Fruit fly (Drosophila melanogaster) whole organism, embryonic: Measurements from ENCODE around the gene pck.
A peak's percentile ranks its signal among the peaks of the same experiment; 100 is the strongest.

Experiments used
- Adf1 ChIP-seq: fragments of 200-800 bp; sonication (Bioruptor generic); IDR thresholded peaks from 2 replicates; pipeline ENCODE4 v1.3.6; 2022; ENCODE audit warnings: missing biosample characterization, missing genetic modification characterization
- Aef1 ChIP-seq: fragments of 200-800 bp; sonication (Bioruptor generic); IDR thresholded peaks from 3 replicates; pipeline ENCODE4 v1.3.6; 2022; ENCODE audit warnings: missing biosample characterization, missing genetic modification characterization
- CG11398 ChIP-seq: fragments of 200-800 bp; sonication (Bioruptor generic); optimal IDR thresholded peaks from 2 replicates; lab custom pipeline; 2016; ENCODE audit warnings: missing biosample characterization, missing genetic modification characterization
- CG11723 ChIP-seq: fragments of 200-800 bp; sonication (Bioruptor generic); optimal IDR thresholded peaks from 2 replicates; lab custom pipeline; 2017; ENCODE audit warnings: missing biosample characterization, mild to moderate bottlenecking, missing genetic modification characterization
- CG12659 ChIP-seq: fragments of 200-800 bp; sonication (Bioruptor generic); optimal IDR thresholded peaks from 3 replicates; lab custom pipeline; 2017; ENCODE audit warnings: mild to moderate bottlenecking, missing biosample characterization, missing genetic modification reagents, missing genetic modification characterization
- CG13894 ChIP-seq: fragments of 200-800 bp; sonication (Bioruptor generic); optimal IDR thresholded peaks from 3 replicates; lab custom pipeline; 2018; ENCODE audit warnings: missing biosample characterization, mild to moderate bottlenecking, missing genetic modification characterization, moderate library complexity
- CG14860 ChIP-seq: fragments of 200-800 bp; sonication (Bioruptor generic); IDR thresholded peaks from 3 replicates; pipeline ENCODE4 v1.3.6; 2022; ENCODE audit warnings: missing biosample characterization, missing genetic modification characterization; ENCODE audit not compliant: partially characterized antibody
- CG15479 ChIP-seq: fragments of 200-800 bp; sonication (Bioruptor generic); optimal IDR thresholded peaks from 3 replicates; lab custom pipeline; 2019; ENCODE audit warnings: missing biosample characterization, mild to moderate bottlenecking, missing genetic modification characterization, moderate library complexity
- CG15601 ChIP-seq: fragments of 200-800 bp; sonication (Bioruptor generic); optimal IDR thresholded peaks from 3 replicates; lab custom pipeline; 2019; ENCODE audit warnings: missing biosample characterization, mild to moderate bottlenecking, missing genetic modification characterization, moderate library complexity
- CG1603 ChIP-seq: fragments of 200-800 bp; sonication (Bioruptor generic); optimal IDR thresholded peaks from 2 replicates; lab custom pipeline; 2019; ENCODE audit warnings: missing biosample characterization, mild to moderate bottlenecking, missing genetic modification characterization, moderate library complexity
- CG16813 ChIP-seq: fragments of 200-800 bp; sonication (Bioruptor generic); IDR thresholded peaks from 3 replicates; pipeline ENCODE4 v1.3.6; 2022; ENCODE audit warnings: missing biosample characterization, missing genetic modification characterization; ENCODE audit not compliant: partially characterized antibody
- CG18599 ChIP-seq: fragments of 200-800 bp; sonication (Bioruptor generic); optimal IDR thresholded peaks from 3 replicates; lab custom pipeline; 2017; ENCODE audit warnings: missing biosample characterization, missing genetic modification characterization, mild to moderate bottlenecking, moderate library complexity, missing genetic modification reagents
- CG2120 ChIP-seq: fragments of 200-800 bp; sonication (Bioruptor generic); optimal IDR thresholded peaks from 3 replicates; lab custom pipeline; 2016; ENCODE audit warnings: missing biosample characterization, missing genetic modification characterization
- CG2129 ChIP-seq: fragments of 200-800 bp; sonication (Bioruptor generic); IDR thresholded peaks from 2 replicates; pipeline ENCODE4 v1.3.6; 2022; ENCODE audit warnings: missing biosample characterization, missing genetic modification characterization; ENCODE audit not compliant: partially characterized antibody
- CG34224 ChIP-seq: fragments of 200-800 bp; sonication (Bioruptor generic); IDR thresholded peaks from 3 replicates; pipeline ENCODE4 v1.3.6; 2022; ENCODE audit warnings: missing biosample characterization, missing genetic modification characterization; ENCODE audit not compliant: partially characterized antibody
- CG34376 ChIP-seq: fragments of 200-800 bp; sonication (Bioruptor generic); optimal IDR thresholded peaks from 2 replicates; lab custom pipeline; 2018; ENCODE audit warnings: missing biosample characterization, mild to moderate bottlenecking, missing genetic modification characterization
- CG3847 ChIP-seq: fragments of 200-800 bp; sonication (Bioruptor generic); IDR thresholded peaks from 2 replicates; pipeline ENCODE4 v1.3.6; 2022; ENCODE audit warnings: missing biosample characterization, missing genetic modification characterization
- CG4820 ChIP-seq: fragments of 200-800 bp; sonication (Bioruptor generic); optimal IDR thresholded peaks from 3 replicates; lab custom pipeline; 2016; ENCODE audit warnings: missing biosample characterization, missing genetic modification characterization
- CG8765 ChIP-seq: fragments of 200-800 bp; sonication (Bioruptor generic); IDR thresholded peaks from 2 replicates; pipeline ENCODE4 v1.3.6; 2022; ENCODE audit warnings: missing biosample characterization, missing genetic modification characterization
- CG8944 ChIP-seq: fragments of 200-800 bp; sonication (Bioruptor generic); optimal IDR thresholded peaks from 3 replicates; lab custom pipeline; 2016; ENCODE audit warnings: missing biosample characterization, missing genetic modification characterization
- CG9932 ChIP-seq: fragments of 200-800 bp; sonication (Bioruptor generic); IDR thresholded peaks from 2 replicates; pipeline ENCODE4 v1.3.6; 2022; ENCODE audit warnings: missing biosample characterization, missing genetic modification characterization
- Dek ChIP-seq: fragments of 200-800 bp; sonication (Bioruptor generic); optimal IDR thresholded peaks from 3 replicates; lab custom pipeline; 2019; ENCODE audit warnings: missing biosample characterization, mild to moderate bottlenecking, missing genetic modification characterization, moderate library complexity
- Doc3 ChIP-seq: fragments of 200-800 bp; sonication (Bioruptor generic); IDR thresholded peaks from 3 replicates; pipeline ENCODE4 v1.3.6; 2022; ENCODE audit warnings: missing biosample characterization, missing genetic modification characterization; ENCODE audit not compliant: partially characterized antibody
- Dp ChIP-seq: fragments of 200-800 bp; sonication (Bioruptor generic); optimal IDR thresholded peaks from 2 replicates; lab custom pipeline; 2018; ENCODE audit warnings: missing biosample characterization, mild to moderate bottlenecking, missing genetic modification characterization, moderate library complexity
- E2f2 ChIP-seq: fragments of 200-800 bp; sonication (Bioruptor generic); IDR thresholded peaks from 2 replicates; pipeline ENCODE4 v1.3.6; 2022; ENCODE audit warnings: missing biosample characterization, missing genetic modification characterization
- Elba2 ChIP-seq: fragments of 200-800 bp; sonication (Bioruptor generic); optimal IDR thresholded peaks from 3 replicates; lab custom pipeline; 2016; ENCODE audit warnings: missing biosample characterization, missing genetic modification characterization
- MESR4 ChIP-seq: fragments of 200-800 bp; sonication (Bioruptor generic); optimal IDR thresholded peaks from 2 replicates; lab custom pipeline; 2018; ENCODE audit warnings: missing biosample characterization, mild to moderate bottlenecking, missing genetic modification characterization, moderate library complexity
- Myb ChIP-seq: fragments of 200-800 bp; sonication (Bioruptor generic); optimal IDR thresholded peaks from 2 replicates; lab custom pipeline; 2016; ENCODE audit warnings: missing biosample characterization, missing genetic modification characterization
- Sry-δ ChIP-seq: fragments of 200-800 bp; sonication (Bioruptor generic); optimal IDR thresholded peaks from 2 replicates; lab custom pipeline; 2016; ENCODE audit warnings: missing biosample characterization, missing genetic modification characterization
- abd-A ChIP-seq: fragments of 200-800 bp; sonication (Bioruptor generic); optimal IDR thresholded peaks from 3 replicates; lab custom pipeline; 2019; ENCODE audit warnings: missing biosample characterization, mild to moderate bottlenecking, missing genetic modification characterization, moderate library complexity
- bsh ChIP-seq, 2 experiments: fragments of 200-800 bp; sonication (Bioruptor generic); optimal IDR thresholded peaks; 2 replicates each; lab custom pipeline; 2017 to 2018; ENCODE audit warnings: mild to moderate bottlenecking in 2 of 2, missing biosample characterization in 2 of 2, missing genetic modification characterization in 2 of 2, moderate library complexity in 1 of 2
- caup ChIP-seq: fragments of 200-800 bp; sonication (Bioruptor generic); optimal IDR thresholded peaks from 3 replicates; lab custom pipeline; 2017; ENCODE audit warnings: missing biosample characterization, mild to moderate bottlenecking, missing genetic modification characterization, moderate library complexity; ENCODE audit not compliant: severe bottlenecking
- cg ChIP-seq: fragments of 200-800 bp; sonication (Bioruptor generic); optimal IDR thresholded peaks from 3 replicates; lab custom pipeline; 2019; ENCODE audit warnings: missing biosample characterization, mild to moderate bottlenecking, missing genetic modification characterization, moderate library complexity
- chinmo ChIP-seq: fragments of 200-800 bp; sonication (Bioruptor generic); IDR thresholded peaks from 4 replicates; pipeline ENCODE4 v1.3.6; 2022; ENCODE audit warnings: missing biosample characterization, missing genetic modification characterization; ENCODE audit not compliant: partially characterized antibody
- chm ChIP-seq: fragments of 200-800 bp; sonication (Bioruptor generic); IDR thresholded peaks from 2 replicates; pipeline ENCODE4 v1.3.6; 2022; ENCODE audit warnings: missing biosample characterization, missing genetic modification characterization
- crol ChIP-seq: fragments of 200-800 bp; sonication (Bioruptor generic); IDR thresholded peaks from 2 replicates; pipeline ENCODE4 v1.3.6; 2022; ENCODE audit warnings: missing biosample characterization, missing genetic modification characterization
- dmrt99B ChIP-seq: fragments of 200-800 bp; sonication (Bioruptor generic); optimal IDR thresholded peaks from 2 replicates; lab custom pipeline; 2018; ENCODE audit warnings: missing biosample characterization, mild to moderate bottlenecking, missing genetic modification characterization, moderate library complexity
- gcm ChIP-seq: fragments of 200-800 bp; sonication (Bioruptor generic); optimal IDR thresholded peaks from 2 replicates; lab custom pipeline; 2019; ENCODE audit warnings: missing biosample characterization, mild to moderate bottlenecking, missing genetic modification characterization, moderate library complexity
- gro ChIP-seq: fragments of 200-800 bp; sonication (Bioruptor generic); optimal IDR thresholded peaks from 2 replicates; lab custom pipeline; 2016; ENCODE audit warnings: missing biosample characterization, missing genetic modification characterization
- gsb ChIP-seq: fragments of 200-800 bp; sonication (Bioruptor generic); IDR thresholded peaks from 2 replicates; pipeline ENCODE4 v1.3.6; 2022; ENCODE audit warnings: missing biosample characterization, missing genetic modification characterization
- hb ChIP-seq: fragments of 200-800 bp; sonication (Bioruptor generic); IDR thresholded peaks from 3 replicates; pipeline ENCODE4 v1.3.6; 2022; ENCODE audit warnings: missing biosample characterization, missing genetic modification characterization; ENCODE audit not compliant: partially characterized antibody
- oc ChIP-seq: fragments of 200-800 bp; sonication (Bioruptor generic); optimal IDR thresholded peaks from 2 replicates; lab custom pipeline; 2018; ENCODE audit warnings: missing biosample characterization, mild to moderate bottlenecking, missing genetic modification characterization, moderate library complexity
- phol ChIP-seq: fragments of 200-800 bp; sonication (Bioruptor generic); optimal IDR thresholded peaks from 3 replicates; lab custom pipeline; 2018; ENCODE audit warnings: missing biosample characterization, mild to moderate bottlenecking, missing genetic modification characterization, moderate library complexity
- pnt ChIP-seq: fragments of 200-800 bp; sonication (Bioruptor generic); optimal IDR thresholded peaks from 3 replicates; lab custom pipeline; 2016; ENCODE audit warnings: missing biosample characterization, missing genetic modification characterization
- pzg ChIP-seq: fragments of 200-800 bp; sonication (Bioruptor generic); optimal IDR thresholded peaks from 3 replicates; lab custom pipeline; 2018; ENCODE audit warnings: missing biosample characterization, mild to moderate bottlenecking, missing genetic modification characterization, moderate library complexity
- ro ChIP-seq: fragments of 200-800 bp; sonication (Bioruptor generic); IDR thresholded peaks from 2 replicates; pipeline ENCODE4 v1.3.6; 2022; ENCODE audit warnings: missing biosample characterization, missing genetic modification characterization
- slou ChIP-seq: fragments of 200-800 bp; sonication (Bioruptor generic); optimal IDR thresholded peaks from 3 replicates; lab custom pipeline; 2016; ENCODE audit warnings: missing biosample characterization, missing genetic modification characterization
- stwl ChIP-seq: fragments of 200-800 bp; sonication (Bioruptor generic); optimal IDR thresholded peaks from 3 replicates; lab custom pipeline; 2018; ENCODE audit warnings: missing biosample characterization, mild to moderate bottlenecking, missing genetic modification characterization, moderate library complexity
- vnd ChIP-seq: fragments of 200-800 bp; sonication (Bioruptor generic); IDR thresholded peaks from 3 replicates; pipeline ENCODE4 v1.3.6; 2022; ENCODE audit warnings: missing biosample characterization, missing genetic modification characterization; ENCODE audit not compliant: partially characterized antibody

Gene pck

DNA sequence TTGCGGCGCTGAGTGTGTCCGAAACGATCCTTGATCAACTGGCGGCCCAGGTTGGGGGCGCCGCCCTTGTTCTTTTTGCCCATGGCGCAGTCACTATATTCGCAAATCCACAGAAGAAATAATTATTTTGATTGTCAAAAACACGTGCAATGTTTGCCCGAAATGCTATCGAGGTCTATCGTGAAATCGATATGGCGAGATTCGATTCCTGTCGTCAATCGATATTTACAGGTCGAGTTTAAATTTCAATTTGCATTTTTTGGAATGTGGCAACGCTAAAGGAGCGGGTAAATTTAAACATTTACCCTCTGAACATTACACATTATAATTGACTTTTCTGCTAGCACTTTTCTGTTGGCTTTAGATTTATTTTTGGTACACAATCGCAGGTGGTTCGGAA, 6.4 kb upstream of the pck start, which contains the start of gene Ns3 (continued):
- no peak for TF ChIP-seq pnt
- TF ChIP-seq CG4820, result no peak
- no peak for TF ChIP-seq CG2120 (GFP tag; lab: Kevin White, UChicago)
- TF ChIP-seq Doc3, result peak; percentile 72
- TF ChIP-seq Adf1, result no peak
- no peak for TF ChIP-seq chm
- no peak for TF ChIP-seq gcm (GFP tag; lab: Kevin White, UChicago)
- no peak for TF ChIP-seq CG18599 (GFP tag; lab: Kevin White, UChicago)
- TF ChIP-seq phol (tag; lab: Kevin White, UChicago), result peak; percentile 27
- TF ChIP-seq gsb (GFP tag; lab: Robert Waterston, UW), result no peak
- peak; percentile 32; the same call in 1 of the 2 replicates for TF ChIP-seq CG3847 (GFP tag; lab: Robert Waterston, UW)
- TF ChIP-seq CG1603 (tag; lab: Kevin White, UChicago), result peak; percentile 76
- TF ChIP-seq CG11723, result no peak
- peak; percentile 84 for TF ChIP-seq CG14860 (GFP tag; lab: Robert Waterston, UW)
- TF ChIP-seq Aef1 (GFP tag; lab: Robert Waterston, UW), result no peak
- peak; percentile 62 for TF ChIP-seq stwl (tag; lab: Kevin White, UChicago)
- TF ChIP-seq ro, result no peak
- TF ChIP-seq hb, result peak; percentile 86
- TF ChIP-seq CG8765 (GFP tag; lab: Robert Waterston, UW), result no peak
- no peak for TF ChIP-seq bsh (GFP tag; optimal IDR thresholded peaks at IDR 0.05; lab: Kevin White, UChicago)
- peak; percentile 88 for TF ChIP-seq chinmo (GFP tag; lab: Robert Waterston, UW)
- TF ChIP-seq Dek (tag; lab: Kevin White, UChicago), result no peak
- TF ChIP-seq CG11398, result no peak
- TF ChIP-seq abd-A (tag; lab: Kevin White, UChicago), result no peak
- TF ChIP-seq CG34224 (GFP tag; lab: Robert Waterston, UW), result peak; percentile 91
- no peak for TF ChIP-seq dmrt99B (tag; lab: Kevin White, UChicago)
- peak; percentile 78 for TF ChIP-seq Sry-δ
- peak; percentile 1 for TF ChIP-seq cg (GFP tag; lab: Kevin White, UChicago)
- no peak for TF ChIP-seq CG9932
- TF ChIP-seq CG34376, result no peak
- TF ChIP-seq CG13894, result no peak
- no peak for TF ChIP-seq CG8944 (GFP tag; lab: Kevin White, UChicago)
- peak; percentile 15 for TF ChIP-seq CG12659 (GFP tag; lab: Kevin White, UChicago)
- no peak for TF ChIP-seq oc
- TF ChIP-seq CG15479 (GFP tag; lab: Kevin White, UChicago), result peak; percentile 2
- TF ChIP-seq pzg (GFP tag; lab: Kevin White, UChicago), result peak; percentile 87
- peak; percentile 49; the same call in 1 of the 2 replicates for TF ChIP-seq CG2129 (GFP tag; lab: Robert Waterston, UW)
- no peak for TF ChIP-seq caup (GFP tag; lab: Kevin White, UChicago)
- peak; percentile 95 for TF ChIP-seq E2f2 (GFP tag; lab: Robert Waterston, UW)
- TF ChIP-seq gro (GFP tag; lab: Kevin White, UChicago), result peak; percentile 10
- TF ChIP-seq CG15601 (tag; lab: Kevin White, UChicago), result no peak
- TF ChIP-seq Myb, result peak; percentile 62
- no peak for TF ChIP-seq Elba2 (GFP tag; lab: Kevin White, UChicago)
- TF ChIP-seq crol (GFP tag; lab: Robert Waterston, UW), result no peak
- TF ChIP-seq CG16813, result peak; percentile 82
- peak; percentile 84 for TF ChIP-seq vnd
- TF ChIP-seq MESR4 (GFP tag; lab: Kevin White, UChicago), result peak; percentile 71
- peak; percentile 94 for TF ChIP-seq Dp (GFP tag; lab: Kevin White, UChicago)
- TF ChIP-seq slou (GFP tag; lab: Kevin White, UChicago), result no peak
- TF ChIP-seq, all 482 proteins: peak for 70
